Worm (Caenorhabditis elegans): ENCODE data around the gene fbxb-14.
"Not testable (repeated sequence)": the region's sequence is repeated elsewhere in the genome, so short reads cannot be mapped to it uniquely, and the experiment has no call there.

- TF ChIP-seq med-1 (GFP tag; optimal IDR thresholded peaks at IDR 0.05; ENCODE audit: insufficient read depth); cog-1 (tag; optimal IDR thresholded peaks at IDR 0.05); ztf-23 (GFP tag; IDR thresholded peaks at IDR 0.05); klf-2 (GFP tag; conservative IDR thresholded peaks at IDR 0.05); ref-1 (GFP tag; conservative IDR thresholded peaks at IDR 0.05); flt-1 (GFP tag; IDR thresholded peaks at IDR 0.05); ztf-29 (GFP tag; IDR thresholded peaks at IDR 0.05): not testable (repeated sequence)
These were observed 29.8 kb upstream of the fbxb-14 start, which contains the start of gene clec-118 for ce11 chrII:612361-612760.
